Worm (Caenorhabditis elegans): ENCODE results near the gene F54F7.9.

Gene F54F7.9

DNA sequence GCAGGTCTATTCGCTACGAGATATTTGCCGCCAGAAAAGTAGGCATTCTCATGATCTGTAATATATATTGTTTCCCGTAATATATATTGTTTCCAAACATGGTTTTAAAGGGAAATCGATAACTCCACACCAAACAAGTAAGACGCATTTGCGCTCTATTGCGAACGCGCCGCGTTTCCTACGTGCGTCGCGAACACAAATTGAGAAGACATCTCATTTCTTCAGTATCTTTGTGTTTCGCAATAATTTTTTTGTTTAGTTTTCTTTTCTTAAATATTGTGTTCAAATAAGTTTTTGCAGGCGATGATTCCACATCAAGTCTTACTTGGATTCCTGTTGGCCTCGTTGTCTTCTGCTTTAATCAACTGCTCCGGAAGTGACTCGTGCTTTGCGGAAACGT lies 16.6 kb upstream of the F54F7.9 start, which contains the start of gene F54F7.6:
Gene F54F7.6 (plus strand): TSS at position 301 of the 400 bp plus-strand sequence.
- TF ChIP-seq elt-3 (tag; optimal IDR thresholded peaks at IDR 0.05), result no peak
- no peak for TF ChIP-seq mab-5 (tag; optimal IDR thresholded peaks at IDR 0.05)
- no peak for TF ChIP-seq ceh-39 (tag; optimal IDR thresholded peaks at IDR 0.05)
- TF ChIP-seq lsy-2 (tag; optimal IDR thresholded peaks at IDR 0.05), result no peak
- TF ChIP-seq elt-1 (tag; optimal IDR thresholded peaks at IDR 0.05; ENCODE audit: borderline replicate concordance, insufficient read depth), result no peak
- no peak for TF ChIP-seq lin-13 (tag; optimal IDR thresholded peaks at IDR 0.05)
- TF ChIP-seq snpc-4 (tag; optimal IDR thresholded peaks at IDR 0.05), result no peak
- no peak for TF ChIP-seq bed-3 (GFP tag; optimal IDR thresholded peaks at IDR 0.05)
- no peak for TF ChIP-seq ceh-43 (GFP tag; optimal IDR thresholded peaks at IDR 0.05)

DNA sequence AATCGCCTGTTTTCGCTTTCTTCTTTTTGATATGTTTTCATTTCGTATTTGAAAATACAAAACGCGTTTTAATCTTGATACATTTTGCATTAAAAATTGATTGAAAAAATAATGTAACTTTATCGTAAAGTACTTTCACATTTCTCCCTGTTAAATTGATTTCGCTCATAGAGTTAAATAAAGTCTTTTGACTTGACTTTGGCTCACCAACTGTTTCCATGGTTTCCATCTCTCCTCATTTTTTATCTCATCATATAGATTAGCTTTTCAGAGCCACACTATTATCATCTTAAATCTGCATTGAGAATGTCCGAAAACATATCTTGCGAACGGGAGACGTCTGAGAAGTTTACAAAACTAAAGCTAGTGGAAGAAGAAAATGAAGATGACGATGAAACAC lies 14.8 kb upstream of the F54F7.9 start, which contains the start of gene F54F7.10:
Gene F54F7.10 (plus strand): TSS at position 301 of the 400 bp plus-strand sequence.
- TF ChIP-seq lin-13 (tag; optimal IDR thresholded peaks at IDR 0.05) (no peak), elt-3 (tag; optimal IDR thresholded peaks at IDR 0.05) (no peak), cnd-1 (tag; optimal IDR thresholded peaks at IDR 0.05) (no peak), unc-120 (tag; optimal IDR thresholded peaks at IDR 0.05; ENCODE audit: poor library complexity, severe bottlenecking) (no peak), mep-1 (tag; optimal IDR thresholded peaks at IDR 0.05) (no peak), hlh-1 (tag; optimal IDR thresholded peaks at IDR 0.05) (no peak), tbx-8 (GFP tag; optimal IDR thresholded peaks at IDR 0.05) (no peak), zip-8 (tag; optimal IDR thresholded peaks at IDR 0.05) (no peak), lin-32 (GFP tag; optimal IDR thresholded peaks at IDR 0.05) (no peak), ztf-11 (tag; optimal IDR thresholded peaks at IDR 0.05) (no peak), bed-3 (GFP tag; optimal IDR thresholded peaks at IDR 0.05) (no peak), lsy-2 (tag; optimal IDR thresholded peaks at IDR 0.05) (no peak), ceh-83 (GFP tag; optimal IDR thresholded peaks at IDR 0.05) (no peak), unc-39 (tag; optimal IDR thresholded peaks at IDR 0.05) (no peak), snpc-4 (tag; optimal IDR thresholded peaks at IDR 0.05) (no peak), nhr-2 (tag; optimal IDR thresholded peaks at IDR 0.05) (no peak), nhr-12 (tag; optimal IDR thresholded peaks at IDR 0.05) (no peak)

DNA sequence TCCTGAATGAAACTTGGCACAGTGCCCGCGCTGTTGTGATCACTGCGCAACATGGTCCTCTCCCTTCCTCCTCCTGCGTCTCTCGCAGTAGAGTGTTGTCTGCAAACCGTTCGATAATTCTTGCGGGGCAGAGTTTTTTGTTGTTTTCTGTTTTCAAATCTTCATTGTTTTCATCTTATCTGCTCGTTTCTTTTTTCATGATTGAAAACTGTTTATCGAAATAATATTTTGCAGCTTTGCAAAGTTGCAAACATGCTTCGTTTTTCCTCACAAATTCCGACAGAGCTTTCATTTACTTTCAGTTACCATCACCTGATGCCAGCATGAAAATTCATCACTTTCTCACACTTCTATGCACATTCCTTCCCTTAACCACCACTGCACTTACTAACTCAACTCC lies 8.7 kb upstream of the F54F7.9 start, which contains the start of gene mes-1:
Gene mes-1 (plus strand): TSS at position 301 of the 400 bp plus-strand sequence.
- TF ChIP-seq bed-3 (GFP tag; optimal IDR thresholded peaks at IDR 0.05), result no peak
- no peak for TF ChIP-seq zip-8 (tag; optimal IDR thresholded peaks at IDR 0.05)
- no peak for TF ChIP-seq elt-3 (tag; optimal IDR thresholded peaks at IDR 0.05)
- no peak for TF ChIP-seq mep-1 (tag; optimal IDR thresholded peaks at IDR 0.05)
- no peak for TF ChIP-seq unc-62 (GFP tag; optimal IDR thresholded peaks at IDR 0.05)
- no peak for TF ChIP-seq lin-32 (GFP tag; optimal IDR thresholded peaks at IDR 0.05)
- no peak for TF ChIP-seq unc-39 (tag; optimal IDR thresholded peaks at IDR 0.05)

DNA sequence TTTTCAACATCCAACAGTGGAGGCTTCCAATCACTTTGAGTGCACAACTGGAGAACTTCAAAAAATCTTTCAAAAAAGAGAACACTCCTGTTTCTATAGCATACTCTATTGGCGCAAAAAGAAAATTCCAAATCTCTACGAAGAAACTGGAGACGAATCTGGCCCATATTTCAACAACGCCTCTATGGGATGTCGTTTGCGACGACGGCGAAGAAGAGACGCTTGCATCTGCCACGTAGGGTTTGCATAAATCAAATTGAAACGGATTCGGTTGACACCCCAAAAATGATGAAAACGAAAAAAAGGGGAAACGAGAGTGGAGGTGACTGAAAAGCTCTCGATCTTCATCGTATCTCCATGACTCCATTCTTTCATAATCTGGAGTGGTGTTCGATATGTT lies 7.7 kb upstream of the F54F7.9 start:
- TF ChIP-seq blmp-1 (tag; optimal IDR thresholded peaks at IDR 0.05) (no peak), elt-1 (tag; optimal IDR thresholded peaks at IDR 0.05; ENCODE audit: borderline replicate concordance, insufficient read depth) (no peak), zip-8 (tag; optimal IDR thresholded peaks at IDR 0.05) (no peak), sem-2 (GFP tag; optimal IDR thresholded peaks at IDR 0.05) (no peak)

DNA sequence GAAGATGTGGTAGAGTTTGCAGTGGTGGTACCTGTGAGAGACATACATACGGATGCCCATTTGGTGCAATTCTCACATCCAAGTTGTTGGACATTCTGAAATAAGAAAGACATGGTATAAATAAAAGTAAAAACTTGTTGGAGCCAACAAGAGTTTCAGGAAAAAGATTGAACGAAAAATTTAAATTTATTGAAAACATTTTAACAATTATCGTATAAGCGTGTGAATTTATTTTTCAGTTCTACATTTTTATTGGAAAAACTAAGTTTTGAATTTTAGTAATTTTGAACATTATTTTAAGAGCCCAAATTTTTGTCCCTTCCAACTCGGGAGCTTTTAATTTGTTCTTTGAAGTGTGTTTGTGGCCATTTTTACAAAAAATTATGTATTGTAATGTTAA lies 6.4 kb upstream of the F54F7.9 start, which contains the start of gene F54F7.8:
Gene F54F7.8 (minus strand): TSS at position 101 of the 400 bp plus-strand sequence.
- TF ChIP-seq blmp-1 (tag; optimal IDR thresholded peaks at IDR 0.05) (no peak), pha-4 (tag; optimal IDR thresholded peaks at IDR 0.05) (no peak), bed-3 (GFP tag; optimal IDR thresholded peaks at IDR 0.05) (no peak), lin-13 (tag; optimal IDR thresholded peaks at IDR 0.05) (no peak), ceh-39 (tag; optimal IDR thresholded peaks at IDR 0.05) (no peak), lin-32 (GFP tag; optimal IDR thresholded peaks at IDR 0.05) (no peak), drap-1 (GFP tag; optimal IDR thresholded peaks at IDR 0.05) (no peak), nhr-2 (tag; optimal IDR thresholded peaks at IDR 0.05) (no peak), ces-1 (GFP tag; optimal IDR thresholded peaks at IDR 0.05) (no peak)

DNA sequence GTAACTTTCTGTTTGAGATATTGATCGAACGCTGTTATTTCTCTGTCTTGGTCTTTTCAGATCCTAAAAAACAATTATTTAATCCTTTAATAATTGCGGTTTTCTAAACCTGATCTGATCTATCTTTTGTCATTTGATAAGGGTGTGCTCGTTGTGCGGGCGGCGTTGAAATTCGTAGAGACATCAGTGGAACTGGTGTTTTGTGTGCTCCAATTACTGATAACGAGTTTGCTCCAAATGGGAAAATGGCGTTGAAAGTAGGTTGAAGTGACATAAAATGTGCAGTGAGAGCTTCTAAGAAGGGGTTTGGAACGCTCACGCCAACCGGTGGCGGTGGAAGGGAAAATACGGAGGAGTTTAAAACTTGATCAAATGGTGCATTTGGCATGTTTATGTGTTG lies 5.9 kb upstream of the F54F7.9 start:
- TF ChIP-seq snpc-4 (tag; optimal IDR thresholded peaks at IDR 0.05), result no peak
- no peak for TF ChIP-seq ceh-43 (GFP tag; optimal IDR thresholded peaks at IDR 0.05)
- no peak for TF ChIP-seq drap-1 (GFP tag; optimal IDR thresholded peaks at IDR 0.05)
- TF ChIP-seq elt-3 (tag; optimal IDR thresholded peaks at IDR 0.05), result no peak
- TF ChIP-seq M03D4.4 (tag; optimal IDR thresholded peaks at IDR 0.05), result no peak
- no peak for TF ChIP-seq nhr-12 (tag; optimal IDR thresholded peaks at IDR 0.05)
- TF ChIP-seq lin-32 (GFP tag; optimal IDR thresholded peaks at IDR 0.05), result no peak
- no peak for TF ChIP-seq zip-8 (tag; optimal IDR thresholded peaks at IDR 0.05)
- no peak for TF ChIP-seq elt-1 (tag; optimal IDR thresholded peaks at IDR 0.05; ENCODE audit: borderline replicate concordance, insufficient read depth)
- no peak for TF ChIP-seq nhr-237 (tag; optimal IDR thresholded peaks at IDR 0.05)
- TF ChIP-seq sptf-1 (tag; optimal IDR thresholded peaks at IDR 0.05), result no peak
- TF ChIP-seq flh-1 (GFP tag; optimal IDR thresholded peaks at IDR 0.05), result no peak
- TF ChIP-seq lin-13 (tag; optimal IDR thresholded peaks at IDR 0.05), result no peak
- TF ChIP-seq nhr-28 (tag; optimal IDR thresholded peaks at IDR 0.05), result no peak
